Worm (Caenorhabditis elegans): ENCODE data around the gene ccch-3.

Gene ccch-3

DNA sequence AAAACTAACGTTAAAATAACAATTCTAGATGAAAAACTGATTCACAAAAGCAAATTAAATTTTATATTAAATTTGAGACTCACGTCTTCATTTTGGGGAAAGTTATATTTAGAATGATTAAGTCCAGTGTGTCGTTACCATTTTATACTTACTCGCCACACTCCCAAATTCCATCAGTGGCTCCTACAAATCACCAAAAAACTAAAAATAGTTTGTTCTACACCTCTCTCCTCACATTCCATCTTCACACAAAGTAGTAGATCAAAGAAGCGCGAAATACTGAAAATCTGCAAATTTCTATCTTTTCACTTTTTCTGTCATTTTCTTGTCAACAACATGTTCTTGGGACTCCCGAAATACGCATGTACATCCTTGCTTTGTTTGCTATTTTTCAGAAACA, 50.6 kb downstream of the ccch-3 start, which contains the start of gene ZC116.5:
TSS of gene ZC116.5 (minus strand) at position 101 of the 400 bp plus-strand sequence.
- no peak for TF ChIP-seq nhr-90 (tag; optimal IDR thresholded peaks at IDR 0.05; ENCODE audit: poor library complexity)
- TF ChIP-seq zag-1 (tag; optimal IDR thresholded peaks at IDR 0.05) = no peak
- no peak for TF ChIP-seq ztf-4 (tag; optimal IDR thresholded peaks at IDR 0.05)
- TF ChIP-seq efl-3 (GFP tag; optimal IDR thresholded peaks at IDR 0.05) = no peak
- TF ChIP-seq hpl-2 (GFP tag; optimal IDR thresholded peaks at IDR 0.05) = no peak
